Worm (Caenorhabditis elegans): ENCODE measurements around the gene aptf-3.

aptf-3 gene

DNA sequence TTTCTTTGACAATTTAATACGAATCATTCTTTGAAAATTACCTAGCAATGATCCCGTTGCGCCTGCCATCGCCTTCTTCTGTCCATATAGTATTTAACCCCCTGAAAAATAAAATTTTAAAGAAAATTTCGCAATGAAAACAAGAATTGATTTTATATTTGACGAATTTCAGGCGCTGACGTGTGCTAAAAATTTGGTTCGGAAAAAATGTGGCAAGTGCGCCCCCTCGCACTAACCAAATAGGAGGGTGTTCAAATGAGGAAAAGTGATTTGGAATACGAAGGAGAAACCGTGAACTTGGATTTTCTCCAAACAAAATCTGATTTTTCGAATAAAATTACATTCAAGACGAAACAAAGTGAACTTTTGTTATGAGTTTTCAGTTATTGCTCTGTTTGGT is 28.0 kb upstream of the aptf-3 start, which contains the start of gene stc-1:
Gene stc-1 (minus strand): TSS at position 101 of the 400 bp plus-strand sequence.
- no peak for TF ChIP-seq ztf-29 (GFP tag; IDR thresholded peaks at IDR 0.05)
- TF ChIP-seq ref-1 (GFP tag; conservative IDR thresholded peaks at IDR 0.05), result no peak
- no peak for TF ChIP-seq cog-1 (tag; optimal IDR thresholded peaks at IDR 0.05)

DNA sequence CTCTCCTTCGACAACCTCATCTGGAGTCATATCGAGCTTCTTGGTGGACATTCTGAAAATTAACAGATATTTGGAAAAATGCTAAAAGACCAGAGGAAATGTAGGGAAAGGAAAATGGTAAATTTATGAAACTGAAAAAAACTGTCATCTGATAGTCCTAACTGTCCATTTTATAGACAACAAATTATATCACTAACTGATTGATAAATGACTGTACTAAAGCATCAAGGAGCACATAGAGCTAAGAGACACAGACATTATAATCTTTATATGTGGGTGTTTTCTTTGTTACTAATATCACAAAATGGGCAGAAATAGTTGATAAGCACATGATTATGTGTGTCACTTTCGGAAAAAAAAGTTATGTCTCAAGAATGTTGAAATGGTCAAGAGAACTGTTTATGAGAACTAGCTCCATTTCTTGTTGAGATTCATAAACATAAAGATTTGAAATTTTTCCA is 27.2 kb upstream of the aptf-3 start, which contains the start of gene F54C9.3:
Gene F54C9.3 (minus strand): TSS at position 51 of the 461 bp plus-strand sequence.
- TF ChIP-seq T22C8.4 (GFP tag; IDR thresholded peaks at IDR 0.05) (no peak), ref-1 (GFP tag; conservative IDR thresholded peaks at IDR 0.05) (no peak), ztf-23 (GFP tag; IDR thresholded peaks at IDR 0.05) (no peak), cog-1 (tag; optimal IDR thresholded peaks at IDR 0.05) (no peak), klf-2 (GFP tag; conservative IDR thresholded peaks at IDR 0.05) (no peak), ztf-29 (GFP tag; IDR thresholded peaks at IDR 0.05) (no peak), tab-1 (GFP tag; IDR thresholded peaks at IDR 0.05) (no peak), med-1 (GFP tag; optimal IDR thresholded peaks at IDR 0.05; ENCODE audit: insufficient read depth) (no peak), flt-1 (GFP tag; IDR thresholded peaks at IDR 0.05) (no peak)

DNA sequence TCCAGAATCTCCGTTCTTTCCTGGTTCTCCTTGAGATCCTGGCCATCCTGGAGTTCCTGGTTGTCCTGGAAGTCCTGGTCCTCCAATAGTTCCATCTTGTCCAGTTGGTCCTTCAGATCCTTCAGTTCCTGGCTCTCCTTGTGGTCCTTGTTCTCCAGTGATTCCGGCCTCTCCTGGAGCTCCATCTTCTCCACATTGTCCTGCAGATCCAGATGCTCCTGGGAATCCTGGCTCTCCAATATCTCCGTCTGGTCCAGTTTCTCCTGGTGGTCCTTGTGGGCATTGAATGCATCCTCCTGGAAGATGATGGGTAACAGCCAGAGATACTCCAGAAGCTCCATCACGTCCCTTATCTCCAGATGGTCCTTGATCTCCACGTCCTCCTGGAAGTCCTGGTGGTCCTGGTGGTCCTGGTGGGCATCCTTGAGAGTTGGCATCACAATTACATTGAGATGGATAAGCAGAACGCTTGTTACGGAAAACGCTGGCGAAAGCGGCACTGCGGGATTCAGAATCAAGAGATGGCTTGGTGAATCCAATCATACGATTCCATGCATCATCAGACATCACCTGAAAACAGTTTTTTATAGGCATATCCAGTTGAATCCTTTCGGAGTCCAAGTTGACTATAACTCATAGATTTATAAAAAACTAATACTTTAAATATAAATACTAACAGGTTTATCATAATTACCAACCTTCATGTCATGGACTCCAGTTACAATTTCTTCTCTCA is 25.6 kb upstream of the aptf-3 start:
- no peak for TF ChIP-seq tab-1 (GFP tag; IDR thresholded peaks at IDR 0.05)
- no peak for TF ChIP-seq flt-1 (GFP tag; IDR thresholded peaks at IDR 0.05)
- TF ChIP-seq ref-1 (GFP tag; conservative IDR thresholded peaks at IDR 0.05), result no peak
- TF ChIP-seq ztf-29 (GFP tag; IDR thresholded peaks at IDR 0.05), result no peak
- TF ChIP-seq klf-2 (GFP tag; conservative IDR thresholded peaks at IDR 0.05), result no peak
- no peak for TF ChIP-seq med-1 (GFP tag; optimal IDR thresholded peaks at IDR 0.05; ENCODE audit: insufficient read depth)
- no peak for TF ChIP-seq T22C8.4 (GFP tag; IDR thresholded peaks at IDR 0.05)
- no peak for TF ChIP-seq ztf-23 (GFP tag; IDR thresholded peaks at IDR 0.05)
- no peak for TF ChIP-seq cog-1 (tag; optimal IDR thresholded peaks at IDR 0.05)

DNA sequence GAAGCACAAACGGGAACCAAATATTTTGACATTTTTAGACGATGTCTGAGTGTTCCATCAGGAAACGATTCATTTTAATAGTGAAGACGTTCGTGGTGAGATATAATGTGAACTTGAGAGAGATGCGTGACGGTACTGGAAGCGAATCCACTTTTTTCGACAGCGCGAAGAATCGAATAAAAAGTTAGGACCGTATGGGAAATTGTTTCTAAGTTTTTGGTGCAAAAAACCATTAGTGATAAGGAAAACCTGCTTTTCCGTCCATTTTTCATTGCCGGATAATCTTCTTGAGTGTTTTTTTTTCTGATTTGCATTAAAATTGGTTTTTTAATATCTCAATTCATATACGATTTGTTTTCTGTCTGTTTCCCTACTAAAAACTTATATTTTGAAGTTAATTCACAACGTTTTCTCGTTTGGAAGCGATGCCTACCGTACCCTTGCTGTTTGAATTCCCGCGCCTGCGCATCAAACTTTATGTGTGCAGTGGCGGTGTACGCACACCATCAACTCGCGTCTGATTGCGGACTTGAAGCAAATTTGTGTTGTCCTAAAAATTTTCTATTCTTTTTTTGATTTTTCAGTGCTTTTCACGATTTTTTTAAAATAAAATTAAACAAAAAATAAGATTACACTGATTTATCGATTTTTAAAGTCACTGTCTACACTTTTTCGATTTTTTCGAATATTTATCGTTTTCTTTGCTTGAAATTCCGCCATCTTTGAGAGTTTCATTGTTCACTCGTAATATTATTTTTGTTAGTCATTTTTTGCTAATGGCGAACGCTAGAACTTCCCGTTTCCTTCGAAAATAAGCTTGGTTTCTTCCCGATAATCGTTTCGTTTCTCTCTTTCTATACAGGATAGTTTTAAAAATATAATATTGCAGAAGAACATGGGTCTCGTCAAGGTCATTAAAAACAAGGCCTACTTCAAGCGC is 24.7 kb upstream of the aptf-3 start, which contains the start of the genes col-38 and rpl-5:
Gene col-38 (minus strand): TSS at position 51 of the 940 bp plus-strand sequence.
Gene rpl-5 (plus strand): TSS at position 890 of the 940 bp plus-strand sequence.
- TF ChIP-seq ztf-23 (GFP tag; IDR thresholded peaks at IDR 0.05) (peak; percentile 80), med-1 (GFP tag; optimal IDR thresholded peaks at IDR 0.05; ENCODE audit: insufficient read depth) (no peak), T22C8.4 (GFP tag; IDR thresholded peaks at IDR 0.05) (no peak), cog-1 (tag; optimal IDR thresholded peaks at IDR 0.05) (peak; percentile 64), ref-1 (GFP tag; conservative IDR thresholded peaks at IDR 0.05) (no peak), flt-1 (GFP tag; IDR thresholded peaks at IDR 0.05) (peak; percentile 78), ztf-29 (GFP tag; IDR thresholded peaks at IDR 0.05) (no peak), tab-1 (GFP tag; IDR thresholded peaks at IDR 0.05) (no peak; the same call in 1 of the 2 replicates), klf-2 (GFP tag; conservative IDR thresholded peaks at IDR 0.05) (0 out of 2 replicates have a peak, but pooled peaks have one; percentile 9)

DNA sequence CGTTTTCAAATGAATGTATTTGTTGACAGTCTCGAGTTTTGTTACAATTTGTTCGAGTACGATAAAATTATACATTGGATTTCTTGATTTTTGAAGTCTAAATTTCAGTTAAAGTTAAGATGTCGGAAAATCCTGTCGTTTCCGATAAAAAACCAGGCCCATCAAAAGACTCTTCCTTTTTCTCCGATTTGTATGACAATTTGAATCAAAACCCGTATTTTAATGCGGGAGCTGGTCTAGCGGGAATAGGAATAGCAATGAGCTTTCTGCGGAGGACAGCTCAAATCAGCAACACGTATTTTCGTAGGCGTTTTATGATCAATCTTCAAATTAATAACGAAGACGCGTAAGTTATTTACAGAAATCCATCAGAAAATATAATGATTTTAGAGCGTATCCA is 23.0 kb upstream of the aptf-3 start, which contains the start of gene bcs-1:
Gene bcs-1 (plus strand): TSS at position 109 of the 400 bp plus-strand sequence.
- TF ChIP-seq ztf-29 (GFP tag; IDR thresholded peaks at IDR 0.05) (no peak), tab-1 (GFP tag; IDR thresholded peaks at IDR 0.05) (no peak), T22C8.4 (GFP tag; IDR thresholded peaks at IDR 0.05) (no peak), flt-1 (GFP tag; IDR thresholded peaks at IDR 0.05) (no peak), ref-1 (GFP tag; conservative IDR thresholded peaks at IDR 0.05) (no peak), med-1 (GFP tag; optimal IDR thresholded peaks at IDR 0.05; ENCODE audit: insufficient read depth) (no peak), cog-1 (tag; optimal IDR thresholded peaks at IDR 0.05) (no peak), klf-2 (GFP tag; conservative IDR thresholded peaks at IDR 0.05) (no peak), ztf-23 (GFP tag; IDR thresholded peaks at IDR 0.05) (no peak)

DNA sequence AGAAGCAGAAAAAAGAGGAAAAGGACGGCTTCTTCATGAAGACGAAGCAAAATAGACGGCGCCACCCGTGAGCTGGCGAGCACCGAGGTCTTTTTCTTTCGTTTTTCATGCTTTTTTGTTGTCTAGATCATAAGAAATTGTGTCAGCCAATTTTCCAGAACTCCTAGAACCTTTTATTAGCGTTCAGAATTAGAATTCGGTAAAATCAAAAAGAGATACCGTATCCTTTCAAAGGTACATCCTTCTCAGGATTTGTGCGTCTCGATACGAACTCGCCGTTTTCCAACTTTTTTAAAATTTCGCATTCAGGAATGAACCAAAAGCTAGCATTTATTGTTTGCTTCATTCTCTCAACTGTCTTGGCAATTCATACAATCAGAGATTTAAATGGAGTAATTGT is 20.9 kb upstream of the aptf-3 start, which contains the start of gene F54C9.7:
Gene F54C9.7 (plus strand): TSS at position 301 of the 400 bp plus-strand sequence.
- TF ChIP-seq tab-1 (GFP tag; IDR thresholded peaks at IDR 0.05), result no peak
- no peak for TF ChIP-seq med-1 (GFP tag; optimal IDR thresholded peaks at IDR 0.05; ENCODE audit: insufficient read depth)
- TF ChIP-seq flt-1 (GFP tag; IDR thresholded peaks at IDR 0.05), result no peak
- no peak for TF ChIP-seq T22C8.4 (GFP tag; IDR thresholded peaks at IDR 0.05)
- no peak for TF ChIP-seq ztf-23 (GFP tag; IDR thresholded peaks at IDR 0.05)
- TF ChIP-seq cog-1 (tag; optimal IDR thresholded peaks at IDR 0.05), result no peak
- TF ChIP-seq klf-2 (GFP tag; conservative IDR thresholded peaks at IDR 0.05), result no peak

DNA sequence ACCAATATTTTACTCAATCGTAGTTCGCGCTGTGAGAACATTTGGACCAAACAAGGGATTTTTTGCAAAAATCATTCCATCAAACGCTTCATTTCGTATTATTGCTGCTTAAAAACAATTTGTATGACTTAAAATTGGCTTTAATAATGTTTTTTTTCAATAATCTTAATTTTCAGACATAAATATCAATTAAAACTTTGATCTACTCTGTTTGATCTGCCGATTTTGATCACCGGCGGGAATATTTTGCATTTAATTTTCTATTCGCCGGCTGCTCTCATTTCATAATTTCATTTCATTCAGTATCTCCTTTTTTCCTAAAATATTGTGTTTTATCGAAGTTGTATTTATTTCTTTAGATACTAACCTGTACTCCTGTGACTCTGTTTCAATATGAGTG is 18.8 kb upstream of the aptf-3 start, which contains the start of gene puf-5:
Gene puf-5 (plus strand): TSS at position 358 of the 400 bp plus-strand sequence.
- no peak for TF ChIP-seq ztf-23 (GFP tag; IDR thresholded peaks at IDR 0.05)
- TF ChIP-seq ztf-29 (GFP tag; IDR thresholded peaks at IDR 0.05), result no peak

DNA sequence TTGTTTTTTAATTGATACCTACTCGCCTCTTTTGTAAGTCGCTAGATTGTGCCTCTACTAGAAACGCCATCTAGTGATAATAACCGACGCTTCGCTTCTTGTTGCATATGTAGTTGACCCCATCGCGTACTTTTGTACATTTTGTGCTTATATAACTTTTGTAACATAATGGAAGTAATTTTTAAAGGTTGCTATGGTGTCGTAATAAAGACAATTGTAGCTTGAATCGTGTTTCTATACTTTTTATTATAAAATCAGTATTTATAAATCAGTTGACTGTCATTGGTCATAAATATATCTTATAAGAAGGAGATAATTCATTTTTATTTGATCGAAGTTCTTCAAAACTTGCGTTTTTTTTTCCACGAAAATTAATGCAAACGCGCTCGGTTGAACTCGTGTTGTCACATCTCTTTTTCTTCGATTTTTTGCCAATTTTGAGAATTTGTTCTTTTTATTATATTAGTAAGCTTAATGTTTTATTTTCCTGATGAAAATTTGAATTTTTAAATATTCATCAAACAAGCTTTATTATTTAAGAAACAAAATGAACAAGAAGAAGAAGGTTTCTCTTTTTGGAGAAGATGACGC is 16.4 kb upstream of the aptf-3 start, which contains the start of gene F54C9.9:
Gene F54C9.9 (plus strand): TSS at position 541 of the 591 bp plus-strand sequence.
- TF ChIP-seq klf-2 (GFP tag; conservative IDR thresholded peaks at IDR 0.05), result no peak
- TF ChIP-seq med-1 (GFP tag; optimal IDR thresholded peaks at IDR 0.05; ENCODE audit: insufficient read depth), result no peak
- TF ChIP-seq ztf-29 (GFP tag; IDR thresholded peaks at IDR 0.05), result no peak
- TF ChIP-seq ref-1 (GFP tag; conservative IDR thresholded peaks at IDR 0.05), result no peak
- TF ChIP-seq cog-1 (tag; optimal IDR thresholded peaks at IDR 0.05), result no peak
- no peak for TF ChIP-seq flt-1 (GFP tag; IDR thresholded peaks at IDR 0.05)
- TF ChIP-seq tab-1 (GFP tag; IDR thresholded peaks at IDR 0.05), result no peak
- TF ChIP-seq ztf-23 (GFP tag; IDR thresholded peaks at IDR 0.05), result no peak
- no peak for TF ChIP-seq T22C8.4 (GFP tag; IDR thresholded peaks at IDR 0.05)

Data from whole organism, midembryonic.